Worm (Caenorhabditis elegans): Measurements from ENCODE around the gene unc-25.

- TF ChIP-seq aly-2 (tag; optimal IDR thresholded peaks at IDR 0.05) (no peak), ztf-4 (tag; optimal IDR thresholded peaks at IDR 0.05) (no peak), nhr-76 (tag; optimal IDR thresholded peaks at IDR 0.05) (no peak)
These were observed 11.3 kb upstream of the unc-25 start for ce11 chrIII:12931108-12931507.
